Worm (Caenorhabditis elegans): Measurements from ENCODE around the gene K02D10.2.

- no peak for TF ChIP-seq ahr-1 (tag; optimal IDR thresholded peaks at IDR 0.05)
- TF ChIP-seq pat-9 (tag; optimal IDR thresholded peaks at IDR 0.05), result no peak
- TF ChIP-seq hlh-30 (tag; optimal IDR thresholded peaks at IDR 0.05; ENCODE audit: insufficient read depth), result no peak
- no peak for TF ChIP-seq ama-1 (optimal IDR thresholded peaks at IDR 0.05)
- TF ChIP-seq dve-1 (tag; optimal IDR thresholded peaks at IDR 0.05), result no peak
- no peak for TF ChIP-seq pha-2 (tag; optimal IDR thresholded peaks at IDR 0.05)
- no peak for TF ChIP-seq unc-86 (tag; optimal IDR thresholded peaks at IDR 0.05)
- no peak for TF ChIP-seq elt-2 (tag; optimal IDR thresholded peaks at IDR 0.05)
- TF ChIP-seq pha-4 (tag; optimal IDR thresholded peaks at IDR 0.05), result no peak
- TF ChIP-seq mec-3 (tag; optimal IDR thresholded peaks at IDR 0.05; ENCODE audit: borderline replicate concordance), result no peak
Observed at ce11 chrIII:8763111-8763510, 8.0 kb downstream of the K02D10.2 start.
